Worm (Caenorhabditis elegans): ENCODE data around the gene ddl-3.
"Not testable (repeated sequence)": the region's sequence is repeated elsewhere in the genome, so short reads cannot be mapped to it uniquely, and the experiment has no call there.

ddl-3 gene

ce11 chrII:14349356-14349923 is 5.2 kb upstream of the ddl-3 start, which contains the start of the genes Y54G11A.17, lin-7 and elof-1 (continued):
- TF ChIP-seq zag-1 (tag; optimal IDR thresholded peaks at IDR 0.05): no peak

ce11 chrII:14346243-14346642 is 2.0 kb upstream of the ddl-3 start, which contains the start of gene Y54G11A.9:
TSS of gene Y54G11A.9 (minus strand) at chrII:14346438.
- not testable (repeated sequence) for TF ChIP-seq nhr-23 (tag; optimal IDR thresholded peaks at IDR 0.05); ztf-4 (tag; optimal IDR thresholded peaks at IDR 0.05); unc-62 (GFP tag; optimal IDR thresholded peaks at IDR 0.05)

- TF ChIP-seq jun-1 (tag; optimal IDR thresholded peaks at IDR 0.05) (no peak), mml-1 (tag; optimal IDR thresholded peaks at IDR 0.05) (no peak), nhr-25 (tag; optimal IDR thresholded peaks at IDR 0.05) (no peak), eor-1 (tag; optimal IDR thresholded peaks at IDR 0.05) (no peak), ceh-82 (tag; optimal IDR thresholded peaks at IDR 0.05) (no peak), pqm-1 (tag; optimal IDR thresholded peaks at IDR 0.05) (no peak), ceh-9 (tag; optimal IDR thresholded peaks at IDR 0.05) (no peak), nhr-11 (tag; optimal IDR thresholded peaks at IDR 0.05) (no peak), daf-12 (tag; optimal IDR thresholded peaks at IDR 0.05) (no peak), nhr-67 (tag; optimal IDR thresholded peaks at IDR 0.05) (no peak), egl-27 (tag; optimal IDR thresholded peaks at IDR 0.05) (no peak)
These were observed 23.0 kb downstream of the ddl-3 start for ce11 chrII:14321225-14321624.

ce11 chrII:14319227-14319626 is 25.0 kb downstream of the ddl-3 start:
- TF ChIP-seq unc-62 (GFP tag; optimal IDR thresholded peaks at IDR 0.05) (no peak), elt-2 (tag; optimal IDR thresholded peaks at IDR 0.05) (no peak), pha-4 (tag; optimal IDR thresholded peaks at IDR 0.05) (no peak), sea-2 (GFP tag; optimal IDR thresholded peaks at IDR 0.05) (no peak), ztf-4 (tag; optimal IDR thresholded peaks at IDR 0.05) (no peak), nhr-67 (tag; optimal IDR thresholded peaks at IDR 0.05) (no peak), eor-1 (tag; optimal IDR thresholded peaks at IDR 0.05) (no peak), egl-5 (tag; optimal IDR thresholded peaks at IDR 0.05) (no peak), lin-39 (tag; optimal IDR thresholded peaks at IDR 0.05) (no peak), nhr-11 (tag; optimal IDR thresholded peaks at IDR 0.05) (no peak), skn-1 (tag; optimal IDR thresholded peaks at IDR 0.05) (no peak), nhr-76 (tag; optimal IDR thresholded peaks at IDR 0.05) (no peak)

DNA sequence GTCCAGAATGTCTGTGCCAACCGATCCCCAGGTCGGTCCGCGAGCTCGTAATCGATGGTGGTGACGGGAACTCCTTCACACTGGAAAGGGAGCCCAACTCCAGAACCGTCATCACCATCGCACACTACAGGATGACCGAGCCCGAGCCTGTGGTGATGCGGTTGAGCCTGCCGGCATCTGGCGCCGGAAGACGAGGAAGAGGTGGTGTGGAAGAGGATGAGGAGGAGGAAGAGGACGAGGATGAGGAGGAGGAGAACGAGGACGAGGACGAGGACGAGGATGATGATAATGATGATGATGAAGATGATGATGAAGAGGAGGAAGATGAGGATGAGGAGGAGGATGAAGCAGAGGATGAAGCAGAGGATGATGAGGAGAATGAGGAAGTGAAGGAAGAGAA is 26.2 kb downstream of the ddl-3 start, which contains the start of gene Y54G11A.14:
Gene Y54G11A.14, plus strand, starts transcription at position 132 of the 400 bp plus-strand sequence.
- TF ChIP-seq fos-1 (tag; optimal IDR thresholded peaks at IDR 0.05) (no peak), eor-1 (tag; optimal IDR thresholded peaks at IDR 0.05) (no peak), nhr-67 (tag; optimal IDR thresholded peaks at IDR 0.05) (no peak), ztf-11 (tag; optimal IDR thresholded peaks at IDR 0.05) (no peak), skn-1 (tag; optimal IDR thresholded peaks at IDR 0.05) (no peak), ama-1 (optimal IDR thresholded peaks at IDR 0.05) (no peak), nhr-43 (tag; optimal IDR thresholded peaks at IDR 0.05; ENCODE audit: poor library complexity, severe bottlenecking) (no peak), ceh-28 (tag; optimal IDR thresholded peaks at IDR 0.05) (no peak), nfya-1 (tag; optimal IDR thresholded peaks at IDR 0.05; ENCODE audit: insufficient read depth) (no peak), zag-1 (tag; optimal IDR thresholded peaks at IDR 0.05) (no peak)

ce11 chrII:14312182-14312581 is 32.1 kb downstream of the ddl-3 start:
- no peak for TF ChIP-seq ceh-28 (tag; optimal IDR thresholded peaks at IDR 0.05)

DNA sequence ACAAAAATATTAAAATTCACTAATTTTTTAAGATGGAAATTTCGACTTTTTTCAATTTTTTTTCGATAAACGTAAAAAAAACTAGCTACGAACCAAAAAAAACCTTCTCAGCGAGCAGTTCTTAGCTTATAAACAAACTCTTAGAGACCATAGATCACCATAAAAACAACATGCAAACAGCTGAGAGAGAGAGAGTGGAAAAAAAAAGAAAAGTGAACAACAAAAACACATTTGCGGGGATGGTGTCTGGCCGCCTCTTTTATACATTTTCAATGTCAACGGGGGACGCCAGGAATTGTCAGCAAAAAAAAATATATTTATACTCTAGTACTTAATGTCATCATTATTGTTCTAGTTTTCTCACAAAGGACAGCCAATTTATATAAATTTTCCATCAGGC is 32.7 kb downstream of the ddl-3 start:
- TF ChIP-seq nhr-77 (tag; optimal IDR thresholded peaks at IDR 0.05) (no peak), egl-5 (tag; optimal IDR thresholded peaks at IDR 0.05) (no peak), ztf-11 (tag; optimal IDR thresholded peaks at IDR 0.05) (no peak), elt-2 (tag; optimal IDR thresholded peaks at IDR 0.05) (no peak), skn-1 (tag; optimal IDR thresholded peaks at IDR 0.05) (peak; percentile 5), pha-4 (tag; optimal IDR thresholded peaks at IDR 0.05) (peak; percentile 16), ceh-9 (tag; optimal IDR thresholded peaks at IDR 0.05) (no peak)

All from whole organism, L3 larva.